Worm (Caenorhabditis elegans) whole organism, early embryonic: ENCODE results near the gene wrm-1.

ENCODE experiments used
- B0310.2 ChIP-seq: sonication (generic microtip); optimal IDR thresholded peaks from 2 replicates; lab custom pipeline; 2016; ENCODE audit warnings: mild to moderate bottlenecking, missing genetic modification characterization, missing compliant biosample characterization
- ama-1 ChIP-seq: fragments of 150-350 bp; optimal IDR thresholded peaks from 2 replicates; lab custom pipeline; 2014
- ceh-13 ChIP-seq: fragments of 200-800 bp; sonication (Bioruptor generic); optimal IDR thresholded peaks from 2 replicates; lab custom pipeline; 2018; ENCODE audit warnings: mild to moderate bottlenecking, missing genetic modification characterization, missing compliant biosample characterization
- ceh-36 ChIP-seq: sonication (generic microtip); optimal IDR thresholded peaks from 2 replicates; lab custom pipeline; 2016; ENCODE audit warnings: missing genetic modification characterization, inconsistent platforms, missing compliant biosample characterization
- hmbx-1 ChIP-seq: sonication (generic microtip); optimal IDR thresholded peaks from 2 replicates; lab custom pipeline; 2016; ENCODE audit warnings: mild to moderate bottlenecking, missing genetic modification characterization, missing compliant biosample characterization
- hnd-1 ChIP-seq: sonication (generic microtip); optimal IDR thresholded peaks from 2 replicates; lab custom pipeline; 2016; ENCODE audit warnings: missing genetic modification characterization, missing compliant biosample characterization
- tbx-37 ChIP-seq: fragments of 200-800 bp; sonication (Bioruptor generic); conservative IDR thresholded peaks from 2 replicates; pipeline ENCODE4 v1.3.6; 2022; ENCODE audit warnings: missing genetic modification reagents, missing genetic modification characterization, missing compliant biosample characterization

DNA sequence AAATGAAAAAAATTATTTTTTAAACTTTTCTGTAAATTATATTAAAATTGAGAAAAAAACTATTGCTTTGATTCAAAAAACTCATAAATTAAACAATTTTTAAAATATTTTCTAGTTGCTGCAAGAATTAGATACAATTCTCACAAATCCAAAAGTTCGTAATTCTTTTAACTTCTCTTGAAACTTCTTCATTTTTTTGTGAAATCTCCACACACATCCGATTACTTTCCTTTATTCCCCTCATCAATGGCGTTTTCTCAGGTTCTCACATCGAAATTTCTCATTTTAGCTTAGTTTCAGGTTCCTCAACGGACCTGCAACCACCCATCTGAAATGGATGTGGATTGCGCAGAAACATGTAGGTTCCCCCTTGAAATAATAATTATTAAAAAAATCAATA is at the start of gene wrm-1:
- no peak for TF ChIP-seq ama-1 (lab: Kevin White, UChicago)
- no peak for TF ChIP-seq ceh-36 (tag; lab: Kevin White, UChicago)
- no peak for TF ChIP-seq B0310.2
- no peak for TF ChIP-seq hnd-1 (tag; lab: Kevin White, UChicago)
- TF ChIP-seq ceh-13 (GFP tag; lab: Kevin White, UChicago) = no peak
- no peak for TF ChIP-seq tbx-37 (GFP tag; lab: Robert Waterston, UW)
- TF ChIP-seq hmbx-1 = no peak
